Worm (Caenorhabditis elegans): ENCODE measurements around the gene cox-14.
A peak's percentile ranks its signal among the peaks of the same experiment; 100 is the strongest.

cox-14 gene

DNA sequence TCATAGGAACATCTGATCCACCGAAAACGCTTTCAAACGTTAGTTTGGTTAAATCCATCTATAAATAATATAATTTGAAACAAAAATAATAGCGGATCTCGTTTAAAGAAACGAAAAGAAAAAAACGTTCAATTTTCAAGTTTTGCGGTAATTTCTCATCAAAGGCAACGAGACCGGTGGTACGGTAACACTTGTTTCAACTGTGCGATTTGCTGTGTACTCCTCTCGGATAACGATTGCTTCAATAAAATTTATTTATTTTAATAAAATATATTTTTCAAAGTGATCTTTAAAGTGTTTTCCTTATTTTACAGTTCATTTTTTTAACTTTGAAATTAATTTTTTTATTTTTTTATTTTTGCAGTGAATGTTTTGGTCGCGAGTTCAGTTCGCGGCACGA is at the start of gene cox-14, which contains the start of gene rde-4:
TSS of gene cox-14 (plus strand) at position 356 of the 400 bp plus-strand sequence.
TSS of gene rde-4 (minus strand) at position 60 of the 400 bp plus-strand sequence.
- no peak for TF ChIP-seq ces-1 (GFP tag; optimal IDR thresholded peaks at IDR 0.05)
- peak; percentile 81 for TF ChIP-seq C16A3.4 (tag; optimal IDR thresholded peaks at IDR 0.05)
- TF ChIP-seq isw-1 (GFP tag; IDR thresholded peaks at IDR 0.05) = no peak
- TF ChIP-seq elt-2 (tag; optimal IDR thresholded peaks at IDR 0.05) = peak; percentile 31
- peak; percentile 89 for TF ChIP-seq nhr-85 (tag)
- TF ChIP-seq ceh-82 (tag; optimal IDR thresholded peaks at IDR 0.05) = peak; percentile 59 to 85 (median 68)
- peak; percentile 58 for TF ChIP-seq ama-1 (optimal IDR thresholded peaks at IDR 0.05)
- no peak for TF ChIP-seq C04F5.9 (tag; optimal IDR thresholded peaks at IDR 0.05)
- TF ChIP-seq hlh-4 (tag; optimal IDR thresholded peaks at IDR 0.05) = no peak
- TF ChIP-seq lin-39 (tag; optimal IDR thresholded peaks at IDR 0.05) = peak; percentile 63
- peak; percentile 89 for TF ChIP-seq lin-15B (tag; optimal IDR thresholded peaks at IDR 0.05)
- peak; percentile 66 for TF ChIP-seq irx-1 (tag; optimal IDR thresholded peaks at IDR 0.05)
- peak; percentile 16 for TF ChIP-seq fkh-10 (GFP tag; optimal IDR thresholded peaks at IDR 0.05)
- TF ChIP-seq C34B4.2 (tag; optimal IDR thresholded peaks at IDR 0.05) = no peak
- TF ChIP-seq nhr-76 (tag; optimal IDR thresholded peaks at IDR 0.05) = no peak
- peak; percentile 84 for TF ChIP-seq xbp-1 (tag; optimal IDR thresholded peaks at IDR 0.05)
- peak; percentile 16 for TF ChIP-seq ceh-90 (tag; optimal IDR thresholded peaks at IDR 0.05)
- no peak for TF ChIP-seq nhr-12 (tag; optimal IDR thresholded peaks at IDR 0.05)
- no peak for TF ChIP-seq fkh-4 (tag; optimal IDR thresholded peaks at IDR 0.05; ENCODE audit: borderline replicate concordance)
- peak; percentile 71 for TF ChIP-seq egl-13 (tag; optimal IDR thresholded peaks at IDR 0.05)
- peak; percentile 82 for TF ChIP-seq lin-13 (GFP tag; optimal IDR thresholded peaks at IDR 0.05)
- TF ChIP-seq ztf-4 (tag; optimal IDR thresholded peaks at IDR 0.05) = peak; percentile 40
- TF ChIP-seq nhr-90 (tag; optimal IDR thresholded peaks at IDR 0.05; ENCODE audit: poor library complexity) = peak; percentile 77
- no peak for TF ChIP-seq ets-5 (GFP tag; IDR thresholded peaks at IDR 0.05)
- TF ChIP-seq nhr-11 (tag; optimal IDR thresholded peaks at IDR 0.05) = peak; percentile 35
- TF ChIP-seq mep-1 (tag; optimal IDR thresholded peaks at IDR 0.05) = peak; percentile 94
- TF ChIP-seq pax-3 (tag; optimal IDR thresholded peaks at IDR 0.05) = peak; percentile 16
- no peak for TF ChIP-seq mab-9 (GFP tag; IDR thresholded peaks at IDR 0.05)
- TF ChIP-seq F16B12.6 (tag; optimal IDR thresholded peaks at IDR 0.05) = peak; percentile 53
- peak; percentile 51 for TF ChIP-seq lir-3 (tag; optimal IDR thresholded peaks at IDR 0.05; ENCODE audit: poor library complexity)
- TF ChIP-seq unc-86 (tag; optimal IDR thresholded peaks at IDR 0.05) = peak; percentile 60
- TF ChIP-seq jun-1 (tag; optimal IDR thresholded peaks at IDR 0.05) = peak; percentile 50
- peak; percentile 82 for TF ChIP-seq tbx-2 (tag; optimal IDR thresholded peaks at IDR 0.05)
- no peak for TF ChIP-seq pag-3 (tag; optimal IDR thresholded peaks at IDR 0.05; ENCODE audit: borderline replicate concordance, insufficient read depth)
- no peak for TF ChIP-seq zip-4 (GFP tag; optimal IDR thresholded peaks at IDR 0.05)
- TF ChIP-seq nhr-20 (tag; optimal IDR thresholded peaks at IDR 0.05) = peak; percentile 82
- peak; percentile 90 for TF ChIP-seq blmp-1 (tag; optimal IDR thresholded peaks at IDR 0.05)
- peak; percentile 82 to 90 for TF ChIP-seq efl-1 (optimal IDR thresholded peaks at IDR 0.05)
- TF ChIP-seq efl-1 (GFP tag; optimal IDR thresholded peaks at IDR 0.05 in 1 of 2) = peak; percentile 90 to 98
- TF ChIP-seq unc-130 (tag; optimal IDR thresholded peaks at IDR 0.05) = peak; percentile 96
- TF ChIP-seq alr-1 (tag; optimal IDR thresholded peaks at IDR 0.05; ENCODE audit: borderline replicate concordance) = no peak
- peak; percentile 56 for TF ChIP-seq sox-4 (tag; optimal IDR thresholded peaks at IDR 0.05)
- TF ChIP-seq aly-2 (tag; optimal IDR thresholded peaks at IDR 0.05) = peak; percentile 27
- TF ChIP-seq swsn-7 (tag; optimal IDR thresholded peaks at IDR 0.05) = peak; percentile 85
- peak; percentile 91 to 94 for TF ChIP-seq lin-35 (GFP tag; optimal IDR thresholded peaks at IDR 0.05)
- TF ChIP-seq nhr-71 (tag; optimal IDR thresholded peaks at IDR 0.05) = peak; percentile 88
- no peak for TF ChIP-seq nhr-84 (tag; optimal IDR thresholded peaks at IDR 0.05)
- peak; percentile 87 for TF ChIP-seq snu-23 (GFP tag; optimal IDR thresholded peaks at IDR 0.05)
- peak; percentile 84 to 93 (median 87) for TF ChIP-seq dpl-1 (GFP tag; optimal IDR thresholded peaks at IDR 0.05)
- no peak for TF ChIP-seq egl-27 (tag; optimal IDR thresholded peaks at IDR 0.05)
- TF ChIP-seq zag-1 (tag; optimal IDR thresholded peaks at IDR 0.05) = no peak
- peak; percentile 46 for TF ChIP-seq snpc-4 (tag; optimal IDR thresholded peaks at IDR 0.05)
- peak; percentile 99 for TF ChIP-seq lsy-2 (tag; optimal IDR thresholded peaks at IDR 0.05)
- no peak for TF ChIP-seq nhr-19 (GFP tag; conservative IDR thresholded peaks at IDR 0.05)
